Fruit fly (Drosophila melanogaster): ENCODE results near the gene CG34178.

The CG34178 gene

dm6 chr2L:4416903-4417302 lies 16.8 kb upstream of the CG34178 start (continued):
- TF ChIP-seq Smox (GFP tag; optimal IDR thresholded peaks at IDR 0.05) = peak; percentile 4
- TF ChIP-seq Ets21C (GFP tag; optimal IDR thresholded peaks at IDR 0.05) = no peak
- no peak for TF ChIP-seq dac (GFP tag; optimal IDR thresholded peaks at IDR 0.05)
- TF ChIP-seq Sox14 (GFP tag; optimal IDR thresholded peaks at IDR 0.05) = no peak
- peak; percentile 18 for TF ChIP-seq cyc (GFP tag; optimal IDR thresholded peaks at IDR 0.05)
- peak; percentile 41; the same call in 1 of the 3 replicates for TF ChIP-seq CG8119 (GFP tag; IDR thresholded peaks at IDR 0.05)
- TF ChIP-seq CG10669 (GFP tag; optimal IDR thresholded peaks at IDR 0.05) = peak; percentile 61
- TF ChIP-seq Eip78C (GFP tag) = peak; percentile 82
- peak; percentile 42 for TF ChIP-seq CG3919 (GFP tag; optimal IDR thresholded peaks at IDR 0.05)
- TF ChIP-seq fd85E (GFP tag; optimal IDR thresholded peaks at IDR 0.05) = no peak
- TF ChIP-seq CG6163 (GFP tag; IDR thresholded peaks at IDR 0.05) = peak; percentile 48; the same call in 1 of the 3 replicates
- TF ChIP-seq CG6276 (GFP tag; optimal IDR thresholded peaks at IDR 0.05) = peak; percentile 4
- peak; percentile 25 for TF ChIP-seq CG8319 (GFP tag; optimal IDR thresholded peaks at IDR 0.05)
- TF ChIP-seq CG11762 (GFP tag; optimal IDR thresholded peaks at IDR 0.05; ENCODE audit: insufficient read depth) = no peak
- TF ChIP-seq CG3032 (tag; optimal IDR thresholded peaks at IDR 0.05) = peak; percentile 59
- peak; percentile 31 for TF ChIP-seq CG6808 (GFP tag; optimal IDR thresholded peaks at IDR 0.05)
- peak; percentile 31 for TF ChIP-seq acj6 (GFP tag; optimal IDR thresholded peaks at IDR 0.05)
- TF ChIP-seq Eip93F (GFP tag; optimal IDR thresholded peaks at IDR 0.05) = no peak
- peak; percentile 33 for TF ChIP-seq CG4318 (GFP tag; optimal IDR thresholded peaks at IDR 0.05)
- TF ChIP-seq CG6854 (GFP tag; optimal IDR thresholded peaks at IDR 0.05) = no peak
- TF ChIP-seq vri (GFP tag; optimal IDR thresholded peaks at IDR 0.05) = no peak
- TF ChIP-seq Sox102F (GFP tag; optimal IDR thresholded peaks at IDR 0.05) = no peak
- TF ChIP-seq lz (GFP tag; optimal IDR thresholded peaks at IDR 0.05) = peak; percentile 24
- peak; percentile 44 for TF ChIP-seq esn (GFP tag; optimal IDR thresholded peaks at IDR 0.05)
- TF ChIP-seq dsx (GFP tag; optimal IDR thresholded peaks at IDR 0.05; ENCODE audit: poor library complexity, severe bottlenecking) = peak; percentile 55
- TF ChIP-seq Blimp-1 (GFP tag; optimal IDR thresholded peaks at IDR 0.05) = no peak
- peak; percentile 26 for TF ChIP-seq CG1621 (tag; optimal IDR thresholded peaks at IDR 0.05)
- TF ChIP-seq CG10631 (GFP tag; optimal IDR thresholded peaks at IDR 0.05) = peak; percentile 37
- no peak for TF ChIP-seq CG11902 (GFP tag; optimal IDR thresholded peaks at IDR 0.05)

dm6 chr2L:4417982-4418381 lies 15.7 kb upstream of the CG34178 start:
- TF ChIP-seq spab (GFP tag; optimal IDR thresholded peaks at IDR 0.05) (no peak), CG6276 (GFP tag; optimal IDR thresholded peaks at IDR 0.05) (no peak), CG3919 (GFP tag; optimal IDR thresholded peaks at IDR 0.05) (no peak), Sox14 (GFP tag; optimal IDR thresholded peaks at IDR 0.05) (no peak)

- TF ChIP-seq vri (GFP tag; optimal IDR thresholded peaks at IDR 0.05) = no peak
- TF ChIP-seq spab (GFP tag; optimal IDR thresholded peaks at IDR 0.05) = no peak
- no peak for TF ChIP-seq net (GFP tag; optimal IDR thresholded peaks at IDR 0.05)
- no peak for TF ChIP-seq fkh (GFP tag; optimal IDR thresholded peaks at IDR 0.05)
- no peak for TF ChIP-seq Eip78C (GFP tag)
- TF ChIP-seq acj6 (GFP tag; optimal IDR thresholded peaks at IDR 0.05) = no peak
- no peak for TF ChIP-seq fd59A (GFP tag; optimal IDR thresholded peaks at IDR 0.05)
- TF ChIP-seq Gug (GFP tag; IDR thresholded peaks at IDR 0.05) = no peak
- no peak for TF ChIP-seq Smox (GFP tag; optimal IDR thresholded peaks at IDR 0.05)
- no peak for TF ChIP-seq CG11902 (GFP tag; optimal IDR thresholded peaks at IDR 0.05)
Measured at dm6 chr2L:4418819-4419218, 14.9 kb upstream of the CG34178 start.

dm6 chr2L:4422154-4422553 lies 11.6 kb upstream of the CG34178 start:
- no peak for TF ChIP-seq CG3032 (tag; optimal IDR thresholded peaks at IDR 0.05)
- no peak for TF ChIP-seq Eip75B (GFP tag; optimal IDR thresholded peaks at IDR 0.05)
